Fruit fly (Drosophila melanogaster): ENCODE results near the gene rdx.

DNA sequence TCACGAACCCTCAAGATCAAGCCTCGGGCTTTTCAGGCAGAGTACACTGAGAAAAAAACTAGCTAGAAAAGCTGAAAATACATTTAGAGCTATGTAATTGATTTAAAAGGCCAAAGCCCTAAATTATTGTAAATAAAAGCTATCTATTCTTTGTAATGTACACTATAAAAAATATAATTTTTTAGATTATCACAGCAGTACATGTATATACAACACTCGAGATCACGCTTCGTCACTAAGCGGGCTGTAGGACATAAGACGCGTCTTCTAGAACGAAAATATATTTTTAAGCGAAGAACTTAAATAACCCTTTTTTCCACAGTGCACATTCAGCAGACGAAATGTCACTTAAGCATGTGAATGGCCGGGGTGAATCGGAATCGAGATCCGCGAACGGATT, 90.5 kb downstream of the rdx start:
- no peak for TF ChIP-seq insv (optimal IDR thresholded peaks at IDR 0.05)
- TF ChIP-seq Myc (optimal IDR thresholded peaks at IDR 0.05): no peak
- no peak for TF ChIP-seq h (optimal IDR thresholded peaks at IDR 0.05)

All from Kc167 (cell line).